Fruit fly (Drosophila melanogaster) whole organism, wandering third instar larva: Measurements from ENCODE around the gene Cpr64Aa.

Experiments used
- CG32264 ChIP-seq: fragments of 200-800 bp; sonication (Bioruptor generic); optimal IDR thresholded peaks from 2 replicates; lab custom pipeline; 2016; ENCODE audit warnings: missing biosample characterization, missing genetic modification characterization
- CG9705 ChIP-seq: fragments of 200-800 bp; sonication (Bioruptor generic); optimal IDR thresholded peaks from 2 replicates; lab custom pipeline; 2018; ENCODE audit warnings: missing biosample characterization, mild to moderate bottlenecking, missing genetic modification characterization
- CrebA ChIP-seq: fragments of 200-800 bp; sonication (Bioruptor generic); optimal IDR thresholded peaks from 2 replicates; lab custom pipeline; 2016; ENCODE audit warnings: missing biosample characterization, mild to moderate bottlenecking, missing genetic modification characterization, borderline replicate concordance
- Dfd ChIP-seq: fragments of >200 bp; optimal IDR thresholded peaks from 2 replicates; lab custom pipeline; 2017; ENCODE audit warnings: missing biosample characterization, missing genetic modification characterization
- Dif ChIP-seq: fragments of 200-275, 200-300 bp; sonication (Bioruptor generic); optimal IDR thresholded peaks from 2 replicates; lab custom pipeline; 2018; ENCODE audit warnings: missing biosample characterization, missing genetic modification characterization; ENCODE audit not compliant: partially characterized antibody
- GATAd ChIP-seq: sonication (Bioruptor generic); optimal IDR thresholded peaks from 2 replicates; lab custom pipeline; 2016; ENCODE audit warnings: missing biosample characterization, missing genetic modification characterization
- HLH106 ChIP-seq: fragments of 200-800 bp; optimal IDR thresholded peaks from 3 replicates; lab custom pipeline; 2019; ENCODE audit warnings: missing biosample characterization, mild to moderate bottlenecking, missing genetic modification characterization, moderate library complexity
- Hnf4 ChIP-seq: fragments of 200-800 bp; sonication (Bioruptor generic); optimal IDR thresholded peaks from 2 replicates; lab custom pipeline; 2016; ENCODE audit warnings: missing biosample characterization, mild to moderate bottlenecking, missing genetic modification characterization
- Hr83 ChIP-seq: fragments of 200-300 bp; sonication (Bioruptor generic); optimal IDR thresholded peaks from 2 replicates; lab custom pipeline; 2016; ENCODE audit warnings: missing biosample characterization, mild to moderate bottlenecking, missing genetic modification characterization, moderate library complexity; ENCODE audit not compliant: poor library complexity, severe bottlenecking
- Jra ChIP-seq: sonication (Bioruptor generic); optimal IDR thresholded peaks from 2 replicates; lab custom pipeline; 2016; ENCODE audit warnings: missing biosample characterization, missing genetic modification characterization
- Mio ChIP-seq: sonication (Bioruptor generic); optimal IDR thresholded peaks from 2 replicates; lab custom pipeline; 2016; ENCODE audit warnings: missing biosample characterization, missing genetic modification characterization
- Myc ChIP-seq: fragments of >200 bp; optimal IDR thresholded peaks from 2 replicates; lab custom pipeline; 2017
- N ChIP-seq: fragments of >200 bp; optimal IDR thresholded peaks from 2 replicates; lab custom pipeline; 2018; ENCODE audit warnings: missing biosample characterization, missing external identifiers, missing genetic modification characterization
- OdsH ChIP-seq: fragments of 200-800 bp; sonication (Bioruptor generic); optimal IDR thresholded peaks from 2 replicates; lab custom pipeline; 2016; ENCODE audit warnings: missing biosample characterization, mild to moderate bottlenecking, missing genetic modification characterization
- Rel ChIP-seq, 2 experiments: fragments of 200-800 bp; sonication (Bioruptor generic) in 1 of 2; optimal IDR thresholded peaks; 2 replicates in 1 of 2; 3 replicates in 1 of 2; lab custom pipeline; 2016 to 2019; ENCODE audit warnings: mild to moderate bottlenecking in 2 of 2, missing biosample characterization in 2 of 2, missing genetic modification characterization in 2 of 2, moderate library complexity in 1 of 2
- Sp1 ChIP-seq: fragments of 200-800 bp; sonication (Bioruptor generic); optimal IDR thresholded peaks from 3 replicates; lab custom pipeline; 2019; ENCODE audit warnings: missing biosample characterization, mild to moderate bottlenecking, missing genetic modification characterization, moderate library complexity
- Vsx2 ChIP-seq: fragments of 200-300, 225-300 bp; sonication (Bioruptor generic); optimal IDR thresholded peaks from 2 replicates; lab custom pipeline; 2018; ENCODE audit warnings: missing biosample characterization, missing genetic modification characterization; ENCODE audit not compliant: partially characterized antibody
- br ChIP-seq: fragments of 200-800 bp; sonication (Bioruptor generic); optimal IDR thresholded peaks from 2 replicates; lab custom pipeline; 2016; ENCODE audit warnings: missing biosample characterization, missing genetic modification characterization
- brk ChIP-seq: fragments of 200-800 bp; sonication (Bioruptor generic); optimal IDR thresholded peaks from 2 replicates; lab custom pipeline; 2016; ENCODE audit warnings: missing biosample characterization, mild to moderate bottlenecking, missing genetic modification characterization
- dl ChIP-seq, 2 experiments: fragments of 175-275, 200-275 bp in 1 of 2; fragments of 200-275 bp in 1 of 2; sonication (Bioruptor generic); optimal IDR thresholded peaks; lab custom pipeline; 2018; ENCODE audit warnings: mild to moderate bottlenecking in 2 of 2, missing biosample characterization in 2 of 2, missing genetic modification characterization in 2 of 2, moderate library complexity in 2 of 2; ENCODE audit not compliant: partially characterized antibody in 2 of 2, insufficient read depth in 1 of 2
- dmrt93B ChIP-seq: fragments of 200-800 bp; sonication (Bioruptor generic); optimal IDR thresholded peaks from 2 replicates; lab custom pipeline; 2018; ENCODE audit warnings: missing biosample characterization, mild to moderate bottlenecking, missing genetic modification characterization
- dsf ChIP-seq: sonication (Bioruptor generic); optimal IDR thresholded peaks from 2 replicates; lab custom pipeline; 2016; ENCODE audit warnings: missing biosample characterization, missing genetic modification characterization, borderline replicate concordance
- ey ChIP-seq: fragments of 200-800 bp; sonication (Bioruptor generic); optimal IDR thresholded peaks from 2 replicates; lab custom pipeline; 2016; ENCODE audit warnings: missing biosample characterization, missing genetic modification characterization
- foxo ChIP-seq, 2 experiments: fragments of 200-800 bp; sonication (Bioruptor generic); optimal IDR thresholded peaks; 2 replicates in 1 of 2; 3 replicates in 1 of 2; lab custom pipeline; 2016 to 2017; ENCODE audit warnings: missing biosample characterization in 2 of 2, missing genetic modification characterization in 2 of 2
- fru ChIP-seq: fragments of 200-800 bp; sonication (Bioruptor generic); optimal IDR thresholded peaks from 3 replicates; lab custom pipeline; 2016; ENCODE audit warnings: missing biosample characterization, mild to moderate bottlenecking, missing genetic modification characterization
- h ChIP-seq: fragments of 200-800 bp; sonication (Bioruptor generic); optimal IDR thresholded peaks from 3 replicates; lab custom pipeline; 2016; ENCODE audit warnings: missing biosample characterization, mild to moderate bottlenecking, missing genetic modification characterization
- jim ChIP-seq: fragments of 175-275, 200-325 bp; sonication (Bioruptor generic); optimal IDR thresholded peaks from 2 replicates; lab custom pipeline; 2016; ENCODE audit warnings: missing biosample characterization, mild to moderate bottlenecking, missing genetic modification characterization
- pan ChIP-seq: fragments of >200 bp; optimal IDR thresholded peaks from 2 replicates; lab custom pipeline; 2017
- psq ChIP-seq: fragments of 200-800 bp; sonication (Bioruptor generic); optimal IDR thresholded peaks from 3 replicates; lab custom pipeline; 2017; ENCODE audit warnings: missing biosample characterization, mild to moderate bottlenecking, missing genetic modification characterization, moderate library complexity
- rgr ChIP-seq: fragments of 200-800 bp; sonication (Bioruptor generic); optimal IDR thresholded peaks from 3 replicates; lab custom pipeline; 2016; ENCODE audit warnings: missing biosample characterization, mild to moderate bottlenecking, missing genetic modification characterization
- sv ChIP-seq: fragments of 200-800 bp; sonication (Bioruptor generic); optimal IDR thresholded peaks from 3 replicates; lab custom pipeline; 2016; ENCODE audit warnings: missing biosample characterization, missing genetic modification characterization
- tai ChIP-seq: sonication (Bioruptor generic); optimal IDR thresholded peaks from 2 replicates; lab custom pipeline; 2016; ENCODE audit warnings: missing biosample characterization, missing genetic modification characterization
- usp ChIP-seq: fragments of >200 bp; optimal IDR thresholded peaks from 2 replicates; lab custom pipeline; 2017; ENCODE audit warnings: missing biosample characterization, missing genetic modification characterization
- woc ChIP-seq: sonication (Bioruptor generic); optimal IDR thresholded peaks from 2 replicates; lab custom pipeline; 2016; ENCODE audit warnings: missing biosample characterization, mild to moderate bottlenecking, missing genetic modification characterization

The Cpr64Aa gene

DNA sequence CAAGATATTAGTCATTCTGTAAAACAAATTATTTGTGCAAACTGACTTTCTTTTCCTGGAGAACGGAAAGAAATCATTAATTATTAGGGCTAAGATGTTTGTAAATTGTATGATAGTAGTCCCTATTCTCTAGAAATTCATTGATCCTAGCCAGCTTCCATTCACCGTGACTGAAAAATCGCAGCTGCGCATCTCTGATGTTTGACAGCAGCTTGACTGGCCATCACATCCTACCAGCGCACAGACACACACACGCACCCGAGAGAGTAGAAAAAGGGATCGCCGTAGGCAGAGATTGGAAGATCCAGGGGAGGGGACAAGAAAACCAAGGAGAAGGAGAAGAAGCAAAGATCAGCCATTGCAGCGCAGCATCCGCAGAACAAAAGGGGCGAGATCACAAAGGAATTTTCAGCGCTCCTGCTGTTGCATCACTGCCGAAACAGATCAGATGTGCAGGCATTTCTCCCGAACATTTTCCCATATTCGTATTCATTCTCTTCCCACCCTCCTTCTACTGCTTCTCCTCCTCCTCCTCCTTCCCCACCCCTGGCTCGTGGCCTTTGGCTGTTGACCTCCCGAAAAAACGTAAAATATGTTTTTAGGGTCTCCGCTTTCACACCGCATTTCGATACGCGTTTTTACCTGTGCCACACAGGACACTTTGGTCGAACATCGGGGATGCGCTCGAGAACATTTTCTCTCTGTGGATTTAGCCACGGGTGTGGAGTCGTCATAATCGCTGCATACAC lies 44.1 kb upstream of the Cpr64Aa start:
- TF ChIP-seq sv (GFP tag; lab: Kevin White, UChicago) (no peak), jim (GFP tag; lab: Kevin White, UChicago) (no peak), Jra (GFP tag; lab: Kevin White, UChicago) (no peak), CrebA (GFP tag; lab: Kevin White, UChicago) (no peak), h (GFP tag; lab: Kevin White, UChicago) (peak; percentile 23), OdsH (GFP tag; lab: Kevin White, UChicago) (no peak), usp (GFP tag; lab: Kevin White, UChicago) (no peak), CG32264 (GFP tag; lab: Kevin White, UChicago) (no peak), rgr (GFP tag; lab: Kevin White, UChicago) (peak; percentile 32), woc (GFP tag; lab: Kevin White, UChicago) (peak; percentile 45), dmrt93B (no peak), pan (no peak), foxo (GFP tag; optimal IDR thresholded peaks at IDR 0.05; lab: Kevin White, UChicago) (peak in 1 of 2 experiments; percentile 28), fru (GFP tag; lab: Kevin White, UChicago) (peak; percentile 46), Mio (no peak), br (GFP tag; lab: Kevin White, UChicago) (no peak), brk (no peak), tai (GFP tag; lab: Kevin White, UChicago) (no peak), psq (GFP tag; lab: Kevin White, UChicago) (peak; percentile 84), Rel (GFP tag; optimal IDR thresholded peaks at IDR 0.05; lab: Kevin White, UChicago) (no peak), Rel (tag; optimal IDR thresholded peaks at IDR 0.05; lab: Kevin White, UChicago) (no peak), Vsx2 (GFP tag; lab: Kevin White, UChicago) (no peak), Sp1 (GFP tag; lab: Kevin White, UChicago) (peak; percentile 18), Dif (GFP tag; lab: Kevin White, UChicago) (no peak), dl (GFP tag; optimal IDR thresholded peaks at IDR 0.05; lab: Kevin White, UChicago; ENCODE audit: insufficient read depth in 1 of 2, partially characterized antibody in 2 of 2) (no peak), HLH106 (tag; lab: Kevin White, UChicago) (no peak), Myc (lab: Kevin White, UChicago) (peak; percentile 28), ey (GFP tag; lab: Kevin White, UChicago) (peak; percentile 30), GATAd (GFP tag; lab: Kevin White, UChicago) (no peak)

- no peak for TF ChIP-seq Sp1 (GFP tag; lab: Kevin White, UChicago)
- no peak for TF ChIP-seq Rel (GFP tag; optimal IDR thresholded peaks at IDR 0.05; lab: Kevin White, UChicago)
- peak; percentile 15 for TF ChIP-seq Rel (tag; optimal IDR thresholded peaks at IDR 0.05; lab: Kevin White, UChicago)
- no peak for TF ChIP-seq OdsH (GFP tag; lab: Kevin White, UChicago)
- TF ChIP-seq N (GFP tag; lab: Kevin White, UChicago) = no peak
- no peak for TF ChIP-seq Hr83
- no peak for TF ChIP-seq Hnf4 (GFP tag; lab: Kevin White, UChicago)
- no peak for TF ChIP-seq tai (GFP tag; lab: Kevin White, UChicago)
- no peak for TF ChIP-seq usp (GFP tag; lab: Kevin White, UChicago)
- TF ChIP-seq CG32264 (GFP tag; lab: Kevin White, UChicago) = no peak
- no peak for TF ChIP-seq dsf (GFP tag; lab: Kevin White, UChicago)
- no peak for TF ChIP-seq sv (GFP tag; lab: Kevin White, UChicago)
- TF ChIP-seq ey (GFP tag; lab: Kevin White, UChicago) = no peak
- no peak for TF ChIP-seq br (GFP tag; lab: Kevin White, UChicago)
- no peak for TF ChIP-seq HLH106 (tag; lab: Kevin White, UChicago)
- TF ChIP-seq pan = no peak
- TF ChIP-seq Myc (lab: Kevin White, UChicago) = peak; percentile 50
- TF ChIP-seq h (GFP tag; lab: Kevin White, UChicago) = no peak
- no peak for TF ChIP-seq Vsx2 (GFP tag; lab: Kevin White, UChicago)
- TF ChIP-seq CG9705 (GFP tag; lab: Kevin White, UChicago) = peak; percentile 3
- no peak for TF ChIP-seq rgr (GFP tag; lab: Kevin White, UChicago)
- peak; percentile 79 for TF ChIP-seq fru (GFP tag; lab: Kevin White, UChicago)
- no peak for TF ChIP-seq jim (GFP tag; lab: Kevin White, UChicago)
- peak; percentile 52 for TF ChIP-seq woc (GFP tag; lab: Kevin White, UChicago)
- no peak for TF ChIP-seq dl (GFP tag; optimal IDR thresholded peaks at IDR 0.05; lab: Kevin White, UChicago; ENCODE audit: insufficient read depth in 1 of 2, partially characterized antibody in 2 of 2)
- TF ChIP-seq Dfd (GFP tag; lab: Kevin White, UChicago) = no peak
- peak; percentile 32 for TF ChIP-seq Dif (GFP tag; lab: Kevin White, UChicago)
- TF ChIP-seq psq (GFP tag; lab: Kevin White, UChicago) = peak; percentile 89
- TF ChIP-seq, all 38 proteins: peak for 7
Observed at dm6 chr3L:4252121-4252861, 43.3 kb upstream of the Cpr64Aa start.
